Fruit fly (Drosophila melanogaster) whole organism, embryonic: ENCODE data around the gene mRpS26.
A peak's percentile ranks its signal among the peaks of the same experiment; 100 is the strongest.

Experiments
- ATbp ChIP-seq: fragments of 200-800 bp; sonication (Bioruptor generic); optimal IDR thresholded peaks from 2 replicates; lab custom pipeline; 2017; ENCODE audit warnings: missing biosample characterization, mild to moderate bottlenecking, missing genetic modification characterization, missing genetic modification reagents
- BtbVII ChIP-seq: fragments of 200-800 bp; sonication (Bioruptor generic); optimal IDR thresholded peaks from 3 replicates; lab custom pipeline; 2017; ENCODE audit warnings: missing biosample characterization, mild to moderate bottlenecking, missing genetic modification characterization
- CG10147 ChIP-seq: fragments of 200-800 bp; sonication (Bioruptor generic); optimal IDR thresholded peaks from 2 replicates; lab custom pipeline; 2019; ENCODE audit warnings: missing biosample characterization, mild to moderate bottlenecking, missing genetic modification characterization, moderate library complexity
- CG11723 ChIP-seq: fragments of 200-800 bp; sonication (Bioruptor generic); optimal IDR thresholded peaks from 2 replicates; lab custom pipeline; 2017; ENCODE audit warnings: missing biosample characterization, mild to moderate bottlenecking, missing genetic modification characterization
- CG14667 ChIP-seq: fragments of 200-800 bp; sonication (Bioruptor generic); IDR thresholded peaks from 2 replicates; pipeline ENCODE4 v1.3.6; 2022; ENCODE audit warnings: missing biosample characterization, missing genetic modification characterization
- CG15601 ChIP-seq: fragments of 200-800 bp; sonication (Bioruptor generic); optimal IDR thresholded peaks from 3 replicates; lab custom pipeline; 2019; ENCODE audit warnings: missing biosample characterization, mild to moderate bottlenecking, missing genetic modification characterization, moderate library complexity
- CG1602 ChIP-seq: fragments of 200-800 bp; sonication (Bioruptor generic); optimal IDR thresholded peaks from 3 replicates; lab custom pipeline; 2016; ENCODE audit warnings: missing biosample characterization, missing genetic modification characterization
- CG17385 ChIP-seq: fragments of 200-800 bp; sonication (Bioruptor generic); optimal IDR thresholded peaks from 3 replicates; lab custom pipeline; 2018; ENCODE audit warnings: missing biosample characterization, mild to moderate bottlenecking, missing genetic modification characterization
- CG17912 ChIP-seq: fragments of 200-800 bp; sonication (Bioruptor generic); optimal IDR thresholded peaks from 2 replicates; lab custom pipeline; 2018; ENCODE audit warnings: missing biosample characterization, mild to moderate bottlenecking, missing genetic modification characterization
- CG32532 ChIP-seq: fragments of 200-800 bp; sonication (Bioruptor generic); IDR thresholded peaks from 2 replicates; pipeline ENCODE4 v1.3.6; 2022; ENCODE audit warnings: missing biosample characterization, missing genetic modification characterization
- CG34224 ChIP-seq: fragments of 200-800 bp; sonication (Bioruptor generic); IDR thresholded peaks from 3 replicates; pipeline ENCODE4 v1.3.6; 2022; ENCODE audit warnings: missing biosample characterization, missing genetic modification characterization; ENCODE audit not compliant: partially characterized antibody
- CG34376 ChIP-seq: fragments of 200-800 bp; sonication (Bioruptor generic); optimal IDR thresholded peaks from 2 replicates; lab custom pipeline; 2018; ENCODE audit warnings: missing biosample characterization, mild to moderate bottlenecking, missing genetic modification characterization
- CG3838 ChIP-seq: fragments of 200-800 bp; sonication (Bioruptor generic); optimal IDR thresholded peaks from 3 replicates; lab custom pipeline; 2016; ENCODE audit warnings: missing biosample characterization, missing genetic modification characterization
- CG3847 ChIP-seq: fragments of 200-800 bp; sonication (Bioruptor generic); IDR thresholded peaks from 2 replicates; pipeline ENCODE4 v1.3.6; 2022; ENCODE audit warnings: missing biosample characterization, missing genetic modification characterization
- CG4328 ChIP-seq: fragments of 200-800 bp; sonication (Bioruptor generic); optimal IDR thresholded peaks from 3 replicates; lab custom pipeline; 2017; ENCODE audit warnings: missing biosample characterization, missing genetic modification reagents, missing genetic modification characterization
- CG4820 ChIP-seq: fragments of 200-800 bp; sonication (Bioruptor generic); optimal IDR thresholded peaks from 3 replicates; lab custom pipeline; 2016; ENCODE audit warnings: missing biosample characterization, missing genetic modification characterization
- CG6683 ChIP-seq: fragments of 200-800 bp; sonication (Bioruptor generic); optimal IDR thresholded peaks from 2 replicates; lab custom pipeline; 2017; ENCODE audit warnings: missing biosample characterization, mild to moderate bottlenecking, missing genetic modification characterization, missing genetic modification reagents
- CG7928 ChIP-seq: fragments of 200-800 bp; sonication (Bioruptor generic); optimal IDR thresholded peaks from 2 replicates; lab custom pipeline; 2017; ENCODE audit warnings: missing biosample characterization, mild to moderate bottlenecking, missing genetic modification characterization
- CG7963 ChIP-seq: fragments of 200-800 bp; sonication (Bioruptor generic); IDR thresholded peaks from 3 replicates; pipeline ENCODE4 v1.3.6; 2022; ENCODE audit warnings: missing biosample characterization, missing genetic modification characterization; ENCODE audit not compliant: partially characterized antibody
- Ets65A ChIP-seq: fragments of 200-800 bp; sonication (Bioruptor generic); peaks from one replicate; lab custom pipeline; 2016; ENCODE audit warnings: missing biosample characterization, missing genetic modification characterization
- Mes4 ChIP-seq: fragments of 200-800 bp; sonication (Bioruptor generic); optimal IDR thresholded peaks from 2 replicates; lab custom pipeline; 2016; ENCODE audit warnings: missing biosample characterization, missing genetic modification characterization
- NC2α ChIP-seq: fragments of 200-800 bp; sonication (Bioruptor generic); optimal IDR thresholded peaks from 2 replicates; lab custom pipeline; 2016; ENCODE audit warnings: missing biosample characterization, missing genetic modification characterization
- Opbp ChIP-seq: fragments of 200-800 bp; sonication (Bioruptor generic); IDR thresholded peaks from 3 replicates; pipeline ENCODE4 v1.3.6; 2022; ENCODE audit warnings: missing biosample characterization, missing genetic modification characterization; ENCODE audit not compliant: partially characterized antibody
- PHDP ChIP-seq: fragments of 200-800 bp; sonication (Bioruptor generic); optimal IDR thresholded peaks from 3 replicates; lab custom pipeline; 2018; ENCODE audit warnings: missing biosample characterization, mild to moderate bottlenecking, missing genetic modification characterization, moderate library complexity
- Stat92E ChIP-seq, 3 experiments: fragments of >200 bp in 2 of 3; fragments of 200-800 bp in 1 of 3; sonication (Bioruptor generic) in 1 of 3; optimal IDR thresholded peaks; 2 replicates each; lab custom pipeline; 2017 to 2019; ENCODE audit warnings: missing biosample characterization in 3 of 3, missing genetic modification characterization in 3 of 3, mild to moderate bottlenecking in 1 of 3, moderate library complexity in 1 of 3
- Xrp1 ChIP-seq: fragments of 200-800 bp; sonication (Bioruptor generic); IDR thresholded peaks from 2 replicates; pipeline ENCODE4 v1.3.6; 2022; ENCODE audit warnings: missing biosample characterization, missing genetic modification characterization
- ab ChIP-seq: fragments of 200-800 bp; sonication (Bioruptor generic); optimal IDR thresholded peaks from 2 replicates; lab custom pipeline; 2016; ENCODE audit warnings: missing biosample characterization, missing genetic modification characterization
- bigmax ChIP-seq: fragments of 200-800 bp; sonication (Bioruptor generic); optimal IDR thresholded peaks from 2 replicates; lab custom pipeline; 2018; ENCODE audit warnings: missing biosample characterization, mild to moderate bottlenecking, missing genetic modification characterization
- chn ChIP-seq: fragments of 200-800 bp; sonication (Bioruptor generic); optimal IDR thresholded peaks from 2 replicates; lab custom pipeline; 2016; ENCODE audit warnings: missing biosample characterization, missing genetic modification characterization
- dati ChIP-seq: fragments of 200-800 bp; sonication (Bioruptor generic); IDR thresholded peaks from 2 replicates; pipeline ENCODE4 v1.3.6; 2022; ENCODE audit warnings: missing biosample characterization, missing genetic modification characterization
- fd64A ChIP-seq: fragments of 200-800 bp; sonication (Bioruptor generic); optimal IDR thresholded peaks from 3 replicates; lab custom pipeline; 2018; ENCODE audit warnings: missing biosample characterization, mild to moderate bottlenecking, missing genetic modification characterization
- fd96Cb ChIP-seq: fragments of 200-800 bp; sonication (Bioruptor generic); optimal IDR thresholded peaks from 2 replicates; lab custom pipeline; 2018; ENCODE audit warnings: missing biosample characterization, mild to moderate bottlenecking, missing genetic modification characterization, moderate library complexity
- gcm ChIP-seq: fragments of 200-800 bp; sonication (Bioruptor generic); optimal IDR thresholded peaks from 2 replicates; lab custom pipeline; 2019; ENCODE audit warnings: missing biosample characterization, mild to moderate bottlenecking, missing genetic modification characterization, moderate library complexity
- gsb-n ChIP-seq: fragments of 200-800 bp; sonication (Bioruptor generic); optimal IDR thresholded peaks from 3 replicates; lab custom pipeline; 2018; ENCODE audit warnings: missing biosample characterization, mild to moderate bottlenecking, missing genetic modification characterization
- gt ChIP-seq: fragments of 200-800 bp; sonication (Bioruptor generic); IDR thresholded peaks from 2 replicates; pipeline ENCODE4 v1.3.6; 2022; ENCODE audit warnings: missing biosample characterization, missing genetic modification characterization
- her ChIP-seq: fragments of 200-800 bp; sonication (Bioruptor generic); optimal IDR thresholded peaks from 2 replicates; lab custom pipeline; 2016; ENCODE audit warnings: missing biosample characterization, missing genetic modification characterization
- ind ChIP-seq: fragments of 200-800 bp; sonication (Bioruptor generic); optimal IDR thresholded peaks from 3 replicates; lab custom pipeline; 2016; ENCODE audit warnings: missing biosample characterization, missing genetic modification characterization
- jing ChIP-seq: fragments of 200-800 bp; sonication (Bioruptor generic); optimal IDR thresholded peaks from 2 replicates; lab custom pipeline; 2018; ENCODE audit warnings: missing biosample characterization, mild to moderate bottlenecking, missing genetic modification characterization
- klu ChIP-seq: fragments of 200-800 bp; sonication (Bioruptor generic); IDR thresholded peaks from 2 replicates; pipeline ENCODE4 v1.3.6; 2022; ENCODE audit warnings: missing biosample characterization, missing genetic modification characterization
- kni ChIP-seq: fragments of 200-800 bp; sonication (Bioruptor generic); optimal IDR thresholded peaks from 3 replicates; lab custom pipeline; 2017; ENCODE audit warnings: mild to moderate bottlenecking, missing biosample characterization, missing genetic modification reagents, missing genetic modification characterization
- lilli ChIP-seq: fragments of 200-800 bp; sonication (Bioruptor generic); optimal IDR thresholded peaks from 3 replicates; lab custom pipeline; 2016; ENCODE audit warnings: missing biosample characterization, missing genetic modification characterization
- mld ChIP-seq: fragments of 200-800 bp; sonication (Bioruptor generic); IDR thresholded peaks from 3 replicates; pipeline ENCODE4 v1.3.6; 2022; ENCODE audit warnings: missing biosample characterization, missing genetic modification characterization; ENCODE audit not compliant: partially characterized antibody
- odd ChIP-seq: fragments of 200-800 bp; sonication (Bioruptor generic); optimal IDR thresholded peaks from 2 replicates; lab custom pipeline; 2017; ENCODE audit warnings: missing biosample characterization, mild to moderate bottlenecking, missing genetic modification characterization
- ro ChIP-seq: fragments of 200-800 bp; sonication (Bioruptor generic); IDR thresholded peaks from 2 replicates; pipeline ENCODE4 v1.3.6; 2022; ENCODE audit warnings: missing biosample characterization, missing genetic modification characterization
- salm ChIP-seq: fragments of 200-800 bp; sonication (Bioruptor generic); optimal IDR thresholded peaks from 2 replicates; lab custom pipeline; 2018; ENCODE audit warnings: missing biosample characterization, mild to moderate bottlenecking, missing genetic modification characterization
- schlank ChIP-seq: fragments of 200-800 bp; sonication (Bioruptor generic); optimal IDR thresholded peaks from 2 replicates; lab custom pipeline; 2018; ENCODE audit warnings: missing biosample characterization, mild to moderate bottlenecking, missing genetic modification characterization
- slbo ChIP-seq: fragments of 200-800 bp; sonication (Bioruptor generic); IDR thresholded peaks from 2 replicates; pipeline ENCODE4 v1.3.6; 2022; ENCODE audit warnings: missing biosample characterization, missing genetic modification characterization
- stc ChIP-seq: fragments of 200-800 bp; sonication (Bioruptor generic); IDR thresholded peaks from 2 replicates; pipeline ENCODE4 v1.3.6; 2022; ENCODE audit warnings: missing biosample characterization, missing genetic modification characterization
- ttk ChIP-seq: fragments of 200-800 bp; sonication (Bioruptor generic); IDR thresholded peaks from 2 replicates; pipeline ENCODE4 v2.1.2; 2022; ENCODE audit warnings: missing biosample characterization, missing genetic modification characterization
- wdn ChIP-seq: fragments of 200-800 bp; sonication (Bioruptor generic); IDR thresholded peaks from 2 replicates; pipeline ENCODE4 v1.3.6; 2022; ENCODE audit warnings: missing biosample characterization, missing genetic modification characterization

mRpS26 gene

DNA sequence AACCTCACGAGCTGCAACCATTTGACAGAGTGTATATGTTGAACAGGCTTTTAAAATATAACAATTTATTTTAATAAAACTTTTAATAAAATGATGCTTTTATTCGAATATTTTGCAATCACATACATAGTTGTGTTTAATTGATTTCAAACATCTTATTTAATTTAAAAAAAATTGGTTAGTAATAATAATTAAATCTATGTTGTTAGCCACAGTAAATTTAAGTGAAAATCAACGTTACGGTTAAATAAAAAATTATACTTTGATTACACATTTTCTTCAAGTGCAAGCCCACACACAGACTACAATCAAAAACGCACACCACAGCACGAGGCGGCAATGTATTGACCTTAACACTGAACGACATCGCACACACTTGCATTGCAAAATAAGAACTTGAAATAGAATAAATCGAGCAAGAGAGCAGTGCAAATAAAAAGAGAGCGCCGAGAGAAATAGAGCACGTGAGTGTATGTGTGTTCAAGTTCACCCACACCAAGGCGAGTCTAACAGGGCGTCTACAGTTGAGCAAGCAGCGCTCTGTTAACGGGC lies 43.3 kb upstream of the mRpS26 start (continued):
- TF ChIP-seq ro (GFP tag; lab: Robert Waterston, UW) (no peak), CG3847 (GFP tag; lab: Robert Waterston, UW) (no peak), CG7963 (GFP tag; lab: Robert Waterston, UW) (no peak), Stat92E (GFP tag; optimal IDR thresholded peaks at IDR 0.05; lab: Kevin White, UChicago) (no peak), Mes4 (GFP tag; lab: Kevin White, UChicago) (no peak), jing (GFP tag; lab: Kevin White, UChicago) (no peak), PHDP (no peak), chn (no peak), CG34224 (GFP tag; lab: Robert Waterston, UW) (no peak; the same call in 2 of the 3 replicates), CG17385 (GFP tag; lab: Kevin White, UChicago) (no peak), NC2α (GFP tag; lab: Kevin White, UChicago) (no peak), CG1602 (GFP tag; lab: Kevin White, UChicago) (no peak), gt (GFP tag; lab: Robert Waterston, UW) (no peak), CG11723 (GFP tag; lab: Kevin White, UChicago) (no peak), CG15601 (tag; lab: Kevin White, UChicago) (peak; percentile 17), CG14667 (GFP tag; lab: Robert Waterston, UW) (no peak), salm (no peak), slbo (GFP tag; lab: Robert Waterston, UW) (peak; percentile 46), BtbVII (GFP tag; lab: Kevin White, UChicago) (no peak), CG6683 (GFP tag; lab: Kevin White, UChicago) (no peak), CG4328 (no peak), bigmax (GFP tag; lab: Kevin White, UChicago) (no peak), CG17912 (no peak), CG10147 (peak; percentile 7), CG4820 (no peak), CG3838 (no peak), lilli (no peak), CG34376 (GFP tag; lab: Kevin White, UChicago) (no peak), Opbp (GFP tag; lab: Robert Waterston, UW) (no peak), klu (GFP tag; lab: Robert Waterston, UW) (no peak), her (GFP tag; lab: Kevin White, UChicago) (no peak), dati (GFP tag; lab: Robert Waterston, UW) (no peak), fd64A (no peak), ind (no peak), stc (no peak), Ets65A (GFP tag; lab: Kevin White, UChicago) (no peak), gcm (peak; percentile 19), ATbp (GFP tag; lab: Kevin White, UChicago) (no peak), CG7928 (GFP tag; lab: Kevin White, UChicago) (no peak), odd (GFP tag; lab: Kevin White, UChicago) (peak; percentile 17), Xrp1 (peak; percentile 62; the same call in 1 of the 2 replicates), CG32532 (GFP tag; lab: Robert Waterston, UW) (peak; percentile 57; the same call in 1 of the 2 replicates), wdn (GFP tag; lab: Robert Waterston, UW) (no peak), kni (GFP tag; lab: Kevin White, UChicago) (no peak), gsb-n (tag; lab: Kevin White, UChicago) (no peak), schlank (tag; lab: Kevin White, UChicago) (no peak), mld (GFP tag; lab: Robert Waterston, UW) (no peak), ttk (no peak), ab (GFP tag; lab: Kevin White, UChicago) (no peak), fd96Cb (peak; percentile 21)
